Fruit fly (Drosophila melanogaster): Measurements from ENCODE around the gene Cdk5alpha.

The Cdk5alpha gene

dm6 chr2L:10299077-10299809 lies 11.5 kb downstream of the Cdk5alpha start:
- TF ChIP-seq CTCF (optimal IDR thresholded peaks at IDR 0.05) (no peak), CG8478 (optimal IDR thresholded peaks at IDR 0.05) (no peak)

DNA sequence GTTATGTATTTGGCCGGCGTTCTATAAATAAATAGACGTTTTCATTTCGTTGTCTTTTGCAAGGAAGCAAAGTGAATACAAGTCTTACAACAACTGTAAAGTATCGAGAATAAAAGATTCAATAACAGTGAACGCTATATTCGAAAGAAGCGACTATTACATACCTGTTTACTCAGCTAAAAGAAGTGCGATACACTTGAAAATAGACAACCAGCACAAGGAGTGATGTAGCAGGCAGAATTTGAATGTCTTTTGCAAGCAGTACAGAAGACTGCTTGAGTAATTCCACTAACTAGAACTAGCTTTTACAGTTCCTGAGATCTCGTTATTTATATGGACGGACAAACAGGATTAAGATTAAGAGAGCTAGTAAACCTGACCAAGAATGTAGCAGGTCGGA lies 12.4 kb downstream of the Cdk5alpha start:
- TF ChIP-seq CTCF (optimal IDR thresholded peaks at IDR 0.05) (peak; percentile 19 to 40), CG8478 (optimal IDR thresholded peaks at IDR 0.05) (no peak)

DNA sequence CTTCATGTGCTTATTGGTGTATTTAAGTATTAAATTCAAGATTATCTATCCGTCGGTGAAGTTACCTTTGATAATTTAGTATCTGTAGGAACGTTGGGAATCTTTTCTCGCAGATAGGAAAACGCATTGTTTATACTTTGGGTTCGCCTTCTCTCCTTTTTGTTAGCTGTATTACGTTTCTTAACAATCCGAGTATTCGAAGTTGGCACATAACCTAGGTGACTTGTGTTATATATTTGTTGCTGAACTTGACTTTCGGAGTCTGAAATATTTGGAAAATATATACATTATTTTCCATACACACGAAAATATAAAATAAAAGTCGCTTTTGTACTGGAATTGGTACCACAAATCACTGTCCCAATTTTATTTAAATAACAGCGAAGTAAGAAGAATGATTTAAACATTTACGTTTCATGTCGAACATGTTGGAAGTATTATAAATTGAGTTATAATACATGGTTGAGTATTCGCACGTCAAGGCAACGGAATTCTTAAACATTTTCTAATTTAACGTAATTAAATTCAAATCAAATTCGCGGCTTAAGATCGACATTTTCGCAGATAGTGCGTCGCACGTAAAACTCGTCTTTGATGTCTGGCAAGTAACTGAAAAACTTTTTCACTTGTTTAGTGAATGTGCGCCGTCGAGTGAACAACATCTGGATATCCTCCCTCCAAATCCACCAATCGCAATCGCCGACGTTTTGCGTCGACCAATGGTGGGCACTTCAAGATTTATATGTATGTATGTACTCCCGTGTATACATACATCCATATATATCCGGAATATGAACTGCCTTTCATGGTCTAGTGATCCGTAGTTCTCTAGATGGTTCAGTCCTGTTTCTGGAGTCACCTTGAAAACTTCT lies 15.7 kb downstream of the Cdk5alpha start, which contains the start of gene Hand:
Hand (minus strand) TSS at position 588 of the 872 bp plus-strand sequence.
- TF ChIP-seq CTCF (optimal IDR thresholded peaks at IDR 0.05) (no peak), CG8478 (optimal IDR thresholded peaks at IDR 0.05) (no peak)

DNA sequence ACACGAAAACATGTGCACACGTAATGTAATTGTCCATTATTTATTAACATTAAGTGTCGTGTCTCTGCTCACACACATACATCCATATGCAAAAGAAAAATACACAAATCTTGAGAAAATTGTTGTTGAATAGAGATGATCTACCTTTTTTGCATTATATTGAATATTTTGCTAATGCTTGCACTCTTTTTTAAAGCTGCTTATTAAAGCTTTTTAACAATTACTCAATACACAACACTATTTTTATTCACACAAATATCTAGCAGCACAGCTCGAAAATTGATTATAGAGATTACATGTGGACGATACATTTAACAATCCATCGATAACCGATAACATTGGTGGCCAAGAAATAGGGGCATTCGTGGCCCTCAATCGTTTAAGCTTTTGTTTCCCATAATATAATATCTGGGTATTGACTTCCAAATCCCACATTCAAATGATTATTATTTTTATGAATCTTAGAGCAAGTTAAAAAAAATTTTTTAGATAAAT lies 18.6 kb downstream of the Cdk5alpha start, which contains the start of gene Ufd4:
Ufd4 (minus strand) TSS at position 300 of the 495 bp plus-strand sequence.
- TF ChIP-seq CG8478 (optimal IDR thresholded peaks at IDR 0.05) (no peak), CTCF (optimal IDR thresholded peaks at IDR 0.05) (no peak)

- TF ChIP-seq CG8478 (optimal IDR thresholded peaks at IDR 0.05) (no peak), CTCF (optimal IDR thresholded peaks at IDR 0.05) (no peak)
Measured at dm6 chr2L:10291276-10291675, 19.5 kb downstream of the Cdk5alpha start.

dm6 chr2L:10280772-10281171 lies 30.0 kb downstream of the Cdk5alpha start, which contains the start of gene CG34043:
Gene CG34043, minus strand, starts transcription at chr2L:10280872.
- no peak for TF ChIP-seq CTCF (optimal IDR thresholded peaks at IDR 0.05)

- no peak for TF ChIP-seq CG8478 (optimal IDR thresholded peaks at IDR 0.05)
- TF ChIP-seq CTCF (optimal IDR thresholded peaks at IDR 0.05): peak in 1 of 2 experiments; percentile 21
Measured at dm6 chr2L:10278658-10279057, 32.1 kb downstream of the Cdk5alpha start, which contains the start of gene Utx. Gene Utx, minus strand, starts transcription at chr2L:10278811.

dm6 chr2L:10277362-10277761 lies 33.4 kb downstream of the Cdk5alpha start:
- TF ChIP-seq CTCF (optimal IDR thresholded peaks at IDR 0.05) (peak in 1 of 2 experiments; percentile 9), CG8478 (optimal IDR thresholded peaks at IDR 0.05) (no peak)

- TF ChIP-seq CTCF (optimal IDR thresholded peaks at IDR 0.05): no peak
- no peak for TF ChIP-seq CG8478 (optimal IDR thresholded peaks at IDR 0.05)
Measured at dm6 chr2L:10276846-10277245, 33.9 kb downstream of the Cdk5alpha start.

DNA sequence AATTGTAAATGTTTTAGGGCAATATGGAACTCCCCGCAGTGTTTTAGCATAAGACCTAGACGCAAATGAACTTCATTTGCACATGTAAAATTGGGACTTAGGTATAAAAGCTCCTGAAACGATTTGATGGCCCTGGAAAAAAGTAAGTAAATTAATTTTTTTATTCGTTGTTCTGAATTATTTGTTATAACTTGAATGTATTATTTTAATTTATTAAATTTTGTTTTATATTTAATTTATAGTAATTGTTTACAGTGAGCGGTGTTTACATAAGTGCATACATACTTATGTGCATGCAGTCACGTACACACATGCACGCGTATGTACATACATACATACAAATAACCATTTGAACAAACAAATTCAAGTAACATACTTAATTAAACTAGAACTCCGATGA lies 34.3 kb downstream of the Cdk5alpha start:
- TF ChIP-seq CTCF (optimal IDR thresholded peaks at IDR 0.05) (no peak), CG8478 (optimal IDR thresholded peaks at IDR 0.05) (no peak)

DNA sequence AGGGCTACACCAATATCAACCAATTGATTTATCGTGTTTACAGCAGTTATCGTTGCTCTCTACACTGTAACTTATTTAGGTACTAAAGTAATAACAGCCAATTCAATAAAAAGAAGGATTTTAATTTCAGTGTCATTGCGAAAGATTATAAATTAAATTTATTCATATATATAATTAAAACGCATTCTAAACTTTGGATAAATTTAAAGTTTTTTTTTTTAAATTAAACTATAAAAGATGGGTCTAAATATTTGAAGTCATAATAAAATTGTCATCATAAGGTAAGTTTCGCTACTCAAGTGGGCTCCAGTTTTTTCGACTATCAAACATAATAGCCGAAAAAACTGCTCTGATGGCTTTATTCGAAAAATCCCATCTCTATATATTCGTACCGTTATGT lies 38.5 kb downstream of the Cdk5alpha start, which contains the start of gene trk:
trk (minus strand) TSS at position 101 of the 400 bp plus-strand sequence.
- TF ChIP-seq CG8478 (optimal IDR thresholded peaks at IDR 0.05) (no peak), CTCF (optimal IDR thresholded peaks at IDR 0.05) (no peak)

dm6 chr2L:10269854-10270253 lies 40.9 kb downstream of the Cdk5alpha start, which contains the start of gene Mulk:
Gene Mulk, plus strand, starts transcription at chr2L:10270051.
- TF ChIP-seq CG8478 (optimal IDR thresholded peaks at IDR 0.05) (no peak), CTCF (optimal IDR thresholded peaks at IDR 0.05) (no peak)

DNA sequence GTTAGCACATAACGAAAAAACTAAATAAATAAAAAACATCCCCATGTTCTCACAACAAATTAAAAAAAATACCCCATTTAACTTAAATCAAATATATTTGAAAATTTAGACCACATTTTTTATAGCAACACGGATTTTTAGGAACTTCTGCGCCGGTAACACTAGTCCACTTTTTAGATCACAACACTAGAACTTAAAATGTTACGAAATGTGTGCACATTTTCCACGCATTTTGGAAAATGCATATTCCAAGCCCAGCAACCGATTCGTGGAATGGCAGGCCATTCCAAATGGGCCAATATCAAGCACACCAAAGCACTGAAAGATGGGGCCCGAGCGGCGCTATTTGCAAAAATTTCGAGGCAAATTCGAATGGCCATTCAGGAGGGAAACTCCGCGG lies 42.1 kb downstream of the Cdk5alpha start, which contains the start of gene CG4957:
CG4957 (plus strand) TSS at position 185 of the 400 bp plus-strand sequence.
- no peak for TF ChIP-seq CTCF (optimal IDR thresholded peaks at IDR 0.05)
- TF ChIP-seq CG8478 (optimal IDR thresholded peaks at IDR 0.05): no peak

DNA sequence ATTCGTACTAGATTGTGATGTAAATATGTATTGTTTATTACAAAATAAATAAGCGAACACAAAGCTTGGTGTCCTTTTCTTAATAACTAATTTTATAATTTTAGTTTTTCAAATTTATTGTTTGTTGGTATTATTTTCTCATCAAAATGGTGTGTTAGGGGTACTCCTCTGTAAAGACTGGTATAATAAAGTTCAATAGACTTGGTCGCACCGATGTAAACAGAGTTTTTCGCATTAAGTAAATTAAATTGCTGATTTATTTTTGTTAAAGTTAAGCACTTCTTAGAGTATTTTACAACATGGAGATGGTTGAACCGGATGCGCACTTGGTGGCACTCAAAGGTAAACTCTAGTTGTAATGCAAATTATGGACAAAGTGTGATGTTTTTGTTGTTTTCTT lies 44.2 kb downstream of the Cdk5alpha start, which contains the start of gene CG4953:
CG4953 (plus strand) TSS at position 193 of the 400 bp plus-strand sequence.
- TF ChIP-seq CTCF (optimal IDR thresholded peaks at IDR 0.05) (no peak), CG8478 (optimal IDR thresholded peaks at IDR 0.05) (no peak)

dm6 chr2L:10265129-10265528 lies 45.6 kb downstream of the Cdk5alpha start, which contains the start of gene Mob3:
Gene Mob3, plus strand, starts transcription at chr2L:10265336.
- no peak for TF ChIP-seq CG8478 (optimal IDR thresholded peaks at IDR 0.05)
- TF ChIP-seq CTCF (optimal IDR thresholded peaks at IDR 0.05): no peak
